Worm (Caenorhabditis elegans) whole organism, L4/young adult: ENCODE measurements around the gene dph-7.

Experiments
- W03F9.2 ChIP-seq: fragments of 150-350 bp; optimal IDR thresholded peaks from 2 replicates; lab custom pipeline; 2014; ENCODE audit warnings: missing biosample characterization, missing genetic modification characterization
- him-1 ChIP-seq: sonication (generic microtip); optimal IDR thresholded peaks from 2 replicates; lab custom pipeline; 2016; ENCODE audit warnings: missing genotype, missing genetic modification reagents, missing genetic modification characterization, missing compliant biosample characterization

DNA sequence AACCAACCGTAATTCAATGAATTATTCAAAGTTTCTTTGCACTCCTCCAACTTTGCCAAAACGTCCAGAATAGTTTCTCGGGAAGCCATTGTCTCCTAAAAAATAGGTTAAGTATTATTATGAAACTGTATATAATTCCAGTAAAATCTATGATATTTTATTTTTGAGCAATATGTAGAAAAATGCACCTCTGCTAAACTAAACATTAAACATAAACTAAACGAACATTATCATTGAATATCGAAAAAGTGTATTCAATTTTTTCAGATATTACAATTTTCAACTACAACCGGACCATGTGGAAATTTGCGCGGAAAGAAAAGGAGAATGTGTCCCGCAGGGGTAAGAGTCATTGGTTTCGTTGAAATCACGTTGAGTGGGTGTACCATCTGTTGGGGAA is 24.7 kb downstream of the dph-7 start, which contains the start of gene F53A2.3:
- no peak for TF ChIP-seq W03F9.2 (tag; lab: Kevin White, UChicago)
- TF ChIP-seq him-1 (tag; lab: Kevin White, UChicago), result no peak
